Worm (Caenorhabditis elegans) whole organism, young adult: ENCODE measurements around the gene F55G1.6.

Source experiments
- B0019.2 ChIP-seq: fragments of 200-800 bp; sonication (Bioruptor generic); conservative IDR thresholded peaks from 2 replicates; pipeline ENCODE4 v1.3.6; 2022; ENCODE audit warnings: missing genetic modification reagents, missing genetic modification characterization, missing compliant biosample characterization
- B0035.1 ChIP-seq: sonication (generic microtip); optimal IDR thresholded peaks from 2 replicates; lab custom pipeline; 2016; ENCODE audit warnings: missing genetic modification characterization, mild to moderate bottlenecking, missing compliant biosample characterization, missing genotype, missing genetic modification reagents
- B0336.3 ChIP-seq: fragments of 200-800 bp; sonication (Bioruptor generic); IDR thresholded peaks from 2 replicates; pipeline ENCODE4 v1.3.6; 2022; ENCODE audit warnings: missing genetic modification characterization, missing compliant biosample characterization
- C06A6.2 ChIP-seq: fragments of 200-800 bp; sonication (Bioruptor generic); conservative IDR thresholded peaks from 2 replicates; pipeline ENCODE4 v1.3.6; 2022; ENCODE audit warnings: missing genetic modification characterization, missing compliant biosample characterization
- F33H1.4 ChIP-seq: fragments of 200-800 bp; sonication (Bioruptor generic); IDR thresholded peaks from 2 replicates; pipeline ENCODE4 v1.3.6; 2022; ENCODE audit warnings: missing genetic modification reagents, missing genetic modification characterization, missing compliant biosample characterization
- F49E8.2 ChIP-seq: sonication (generic microtip); optimal IDR thresholded peaks from 3 replicates; lab custom pipeline; 2017; ENCODE audit warnings: missing genetic modification characterization, mild to moderate bottlenecking, missing compliant biosample characterization, antibody characterized with exemption, moderate library complexity; ENCODE audit not compliant: insufficient read depth
- F52B5.7 ChIP-seq: sonication (generic microtip); optimal IDR thresholded peaks from 2 replicates; lab custom pipeline; 2016; ENCODE audit warnings: mild to moderate bottlenecking, missing genetic modification characterization, missing compliant biosample characterization
- F57C9.4 ChIP-seq: sonication (generic microtip); optimal IDR thresholded peaks from 2 replicates; lab custom pipeline; 2017; ENCODE audit warnings: mild to moderate bottlenecking, missing genetic modification characterization, missing compliant biosample characterization
- Y53G8AR.9 ChIP-seq: fragments of 200-800 bp; sonication (Bioruptor generic); conservative IDR thresholded peaks from 2 replicates; pipeline ENCODE4 v1.3.6; 2022; ENCODE audit warnings: missing genetic modification reagents, missing genetic modification characterization, missing compliant biosample characterization
- ZK185.1 ChIP-seq: sonication (generic microtip); optimal IDR thresholded peaks from 2 replicates; lab custom pipeline; 2016; ENCODE audit warnings: mild to moderate bottlenecking, missing genetic modification characterization, missing compliant biosample characterization; ENCODE audit not compliant: poor library complexity, severe bottlenecking
- ama-1 ChIP-seq, 3 experiments: fragments of 150-350 bp in 1 of 3; sonication (generic microtip) in 2 of 3; optimal IDR thresholded peaks; 2 replicates each; lab custom pipeline; 2014 to 2018; ENCODE audit warnings: missing biosample characterization in 2 of 3, missing genetic modification characterization in 2 of 3, missing genetic modification reagents in 2 of 3
- aptf-2 ChIP-seq: fragments of 200-800 bp; sonication (Bioruptor generic); conservative IDR thresholded peaks from 2 replicates; pipeline ENCODE4 v1.3.6; 2022; ENCODE audit warnings: missing genetic modification reagents, missing genetic modification characterization, missing compliant biosample characterization
- aptf-3 ChIP-seq: fragments of 200-800 bp; sonication (Bioruptor generic); IDR thresholded peaks from 2 replicates; pipeline ENCODE4 v1.3.6; 2022; ENCODE audit warnings: missing genetic modification characterization, missing compliant biosample characterization
- atf-7 ChIP-seq: sonication (generic microtip); optimal IDR thresholded peaks from 2 replicates; lab custom pipeline; 2017; ENCODE audit warnings: mild to moderate bottlenecking, missing genetic modification characterization, missing compliant biosample characterization
- bed-1 ChIP-seq: fragments of 200-800 bp; sonication (Bioruptor generic); IDR thresholded peaks from 2 replicates; pipeline ENCODE4 v1.3.6; 2022; ENCODE audit warnings: missing genetic modification reagents, missing genetic modification characterization, missing compliant biosample characterization
- ceh-27 ChIP-seq: fragments of 200-800 bp; sonication (Bioruptor generic); optimal IDR thresholded peaks from 2 replicates; lab custom pipeline; 2018; ENCODE audit warnings: mild to moderate bottlenecking, missing genetic modification characterization, moderate library complexity, missing compliant biosample characterization
- ceh-40 ChIP-seq: fragments of 200-800 bp; sonication (Bioruptor generic); IDR thresholded peaks from 2 replicates; pipeline ENCODE4 v1.3.6; 2022; ENCODE audit warnings: missing genetic modification characterization, missing compliant biosample characterization
- ceh-91 ChIP-seq: fragments of 200-800 bp; sonication (Bioruptor generic); IDR thresholded peaks from 2 replicates; pipeline ENCODE4 v1.3.6; 2022; ENCODE audit warnings: missing genetic modification reagents, missing genetic modification characterization, missing compliant biosample characterization
- chd-7 ChIP-seq: sonication (generic microtip); optimal IDR thresholded peaks from 2 replicates; lab custom pipeline; 2016; ENCODE audit warnings: mild to moderate bottlenecking, missing genetic modification characterization, moderate library complexity, missing compliant biosample characterization
- die-1 ChIP-seq: sonication (generic microtip); optimal IDR thresholded peaks from 2 replicates; lab custom pipeline; 2016; ENCODE audit warnings: missing genotype, mild to moderate bottlenecking, missing genetic modification characterization, missing compliant biosample characterization
- dpl-1 ChIP-seq: fragments of 150-350 bp; optimal IDR thresholded peaks from 2 replicates; lab custom pipeline; 2014; ENCODE audit warnings: missing biosample characterization, missing genetic modification reagents, missing genetic modification characterization
- fkh-3 ChIP-seq: sonication (generic microtip); optimal IDR thresholded peaks from 2 replicates; lab custom pipeline; 2016; ENCODE audit warnings: mild to moderate bottlenecking, missing genetic modification characterization, missing compliant biosample characterization
- hlh-26 ChIP-seq: fragments of 200-800 bp; sonication (Bioruptor generic); conservative IDR thresholded peaks from 2 replicates; pipeline ENCODE4 v1.3.6; 2022; ENCODE audit warnings: missing genetic modification reagents, missing genetic modification characterization, missing compliant biosample characterization
- hsf-1 ChIP-seq: fragments of 200-800 bp; sonication (Bioruptor generic); IDR thresholded peaks from 2 replicates; pipeline ENCODE4 v1.3.6; 2022; ENCODE audit warnings: missing genetic modification reagents, missing genetic modification characterization, missing compliant biosample characterization
- lag-1 ChIP-seq: fragments of 200-800 bp; sonication (Bioruptor generic); IDR thresholded peaks from 2 replicates; pipeline ENCODE4 v1.3.6; 2022; ENCODE audit warnings: missing genetic modification reagents, missing genetic modification characterization, missing compliant biosample characterization
- lin-26 ChIP-seq: fragments of 200-800 bp; sonication (Bioruptor generic); IDR thresholded peaks from 2 replicates; pipeline ENCODE4 v1.3.6; 2022; ENCODE audit warnings: missing genetic modification reagents, missing genetic modification characterization, missing compliant biosample characterization
- lin-35 ChIP-seq, 3 experiments: fragments of 150-350 bp in 2 of 3; sonication (generic microtip) in 1 of 3; optimal IDR thresholded peaks; 2 replicates each; lab custom pipeline; 2014 to 2018; ENCODE audit warnings: missing biosample characterization in 3 of 3, missing genetic modification characterization in 3 of 3, missing genetic modification reagents in 3 of 3
- lin-54 ChIP-seq: fragments of 200-800 bp; sonication (Bioruptor generic); optimal IDR thresholded peaks from 2 replicates; lab custom pipeline; 2018; ENCODE audit warnings: mild to moderate bottlenecking, missing genetic modification characterization, missing compliant biosample characterization
- lir-1 ChIP-seq: fragments of 200-800 bp; sonication (Bioruptor generic); conservative IDR thresholded peaks from 2 replicates; pipeline ENCODE4 v1.3.6; 2022; ENCODE audit warnings: missing genetic modification reagents, missing genetic modification characterization, missing compliant biosample characterization
- lsl-1 ChIP-seq: fragments of 200-800 bp; sonication (Bioruptor generic); optimal IDR thresholded peaks from 2 replicates; lab custom pipeline; 2018; ENCODE audit warnings: mild to moderate bottlenecking, missing genetic modification characterization, moderate library complexity, missing compliant biosample characterization
- madf-3 ChIP-seq: fragments of 200-800 bp; sonication (Bioruptor generic); IDR thresholded peaks from 2 replicates; pipeline ENCODE4 v1.3.6; 2022; ENCODE audit warnings: missing genetic modification reagents, missing genetic modification characterization, missing compliant biosample characterization
- madf-6 ChIP-seq: fragments of 200-800 bp; sonication (Bioruptor generic); IDR thresholded peaks from 2 replicates; pipeline ENCODE4 v1.3.6; 2022; ENCODE audit warnings: missing genetic modification reagents, missing genetic modification characterization, missing compliant biosample characterization
- madf-8 ChIP-seq: fragments of 200-800 bp; sonication (Bioruptor generic); conservative IDR thresholded peaks from 2 replicates; pipeline ENCODE4 v1.3.6; 2022; ENCODE audit warnings: missing genetic modification reagents, missing genetic modification characterization, missing compliant biosample characterization
- mcd-1 ChIP-seq: fragments of 200-800 bp; sonication (Bioruptor generic); IDR thresholded peaks from 2 replicates; pipeline ENCODE4 v1.3.6; 2022; ENCODE audit warnings: missing genetic modification reagents, missing genetic modification characterization, missing compliant biosample characterization
- mel-28 ChIP-seq: sonication (generic microtip); optimal IDR thresholded peaks from 2 replicates; lab custom pipeline; 2016; ENCODE audit warnings: borderline replicate concordance, mild to moderate bottlenecking, missing genetic modification characterization, missing compliant biosample characterization
- mes-4 ChIP-seq: sonication (generic microtip); optimal IDR thresholded peaks from 2 replicates; lab custom pipeline; 2016; ENCODE audit warnings: missing genotype, missing genetic modification characterization, missing compliant biosample characterization
- mxl-1 ChIP-seq: sonication (generic microtip); optimal IDR thresholded peaks from 2 replicates; lab custom pipeline; 2016; ENCODE audit warnings: missing genetic modification characterization, missing compliant biosample characterization
- nfya-1 ChIP-seq: sonication (generic microtip); optimal IDR thresholded peaks from 2 replicates; lab custom pipeline; 2017; ENCODE audit warnings: antibody characterized with exemption, missing compliant biosample characterization, missing genetic modification characterization, borderline replicate concordance; ENCODE audit not compliant: insufficient read depth
- nfya-2 ChIP-seq: fragments of 200-800 bp; sonication (Bioruptor generic); IDR thresholded peaks from 2 replicates; pipeline ENCODE4 v1.3.6; 2022; ENCODE audit warnings: missing genetic modification reagents, missing genetic modification characterization, missing compliant biosample characterization
- nfyb-1 ChIP-seq: fragments of 200-800 bp; sonication (Bioruptor generic); IDR thresholded peaks from 2 replicates; pipeline ENCODE4 v1.3.6; 2022; ENCODE audit warnings: missing genetic modification reagents, missing genetic modification characterization, missing compliant biosample characterization
- rcor-1 ChIP-seq: fragments of 200-800 bp; sonication (Bioruptor generic); IDR thresholded peaks from 2 replicates; pipeline ENCODE4 v1.3.6; 2022; ENCODE audit warnings: missing genetic modification reagents, missing genetic modification characterization, missing compliant biosample characterization
- sea-2 ChIP-seq: fragments of 200-800 bp; sonication (Bioruptor generic); IDR thresholded peaks from 2 replicates; pipeline ENCODE4 v1.3.6; 2022; ENCODE audit warnings: missing genetic modification characterization, missing compliant biosample characterization
- snpc-1.3 ChIP-seq: sonication (generic microtip); optimal IDR thresholded peaks from 2 replicates; lab custom pipeline; 2017; ENCODE audit warnings: missing genetic modification characterization, mild to moderate bottlenecking, missing compliant biosample characterization, antibody characterized with exemption, moderate library complexity, missing genotype, missing genetic modification reagents; ENCODE audit not compliant: insufficient read depth
- tbp1 ChIP-seq: fragments of 200-800 bp; sonication (Bioruptor generic); optimal IDR thresholded peaks from 2 replicates; lab custom pipeline; 2018; ENCODE audit warnings: mild to moderate bottlenecking, missing genetic modification characterization, missing compliant biosample characterization
- tbx-9 ChIP-seq: sonication (generic microtip); optimal IDR thresholded peaks from 2 replicates; lab custom pipeline; 2016; ENCODE audit warnings: borderline replicate concordance, missing genetic modification characterization, inconsistent platforms, missing compliant biosample characterization
- unc-130 ChIP-seq: sonication (generic microtip); optimal IDR thresholded peaks from 2 replicates; lab custom pipeline; 2016; ENCODE audit warnings: missing genetic modification reagents, missing genetic modification characterization, missing compliant biosample characterization
- zim-3 ChIP-seq: sonication (generic microtip); optimal IDR thresholded peaks from 2 replicates; lab custom pipeline; 2017; ENCODE audit warnings: mild to moderate bottlenecking, missing genetic modification characterization, moderate library complexity, missing compliant biosample characterization
- ztf-3 ChIP-seq: fragments of 200-800 bp; sonication (Bioruptor generic); optimal IDR thresholded peaks from 2 replicates; lab custom pipeline; 2018; ENCODE audit warnings: mild to moderate bottlenecking, missing genetic modification characterization, missing compliant biosample characterization

The F55G1.6 gene

ce11 chrIV:7477697-7478096 lies 4.4 kb downstream of the F55G1.6 start (continued):
- TF ChIP-seq madf-6 (GFP tag; lab: Robert Waterston, UW) (peak; percentile 99), lin-54 (GFP tag; lab: Kevin White, UChicago) (peak; percentile 85), aptf-2 (GFP tag; lab: Robert Waterston, UW) (no peak), ceh-40 (GFP tag; lab: Robert Waterston, UW) (no peak), B0019.2 (peak; percentile 88), F57C9.4 (tag; lab: Kevin White, UChicago) (no peak), ZK185.1 (no peak), mxl-1 (no peak), chd-7 (no peak), mes-4 (no peak), snpc-1.3 (peak; percentile 50), aptf-3 (GFP tag; lab: Robert Waterston, UW) (no peak), ceh-27 (GFP tag; lab: Kevin White, UChicago) (no peak), madf-8 (peak; percentile 95), unc-130 (GFP tag; lab: Kevin White, UChicago) (peak; percentile 79), ceh-91 (GFP tag; lab: Robert Waterston, UW) (peak; percentile 92), ztf-3 (GFP tag; lab: Kevin White, UChicago) (no peak), lsl-1 (GFP tag; lab: Kevin White, UChicago) (peak; percentile 98), nfya-2 (no peak), die-1 (no peak), F52B5.7 (tag; lab: Kevin White, UChicago) (no peak), hsf-1 (GFP tag; lab: Robert Waterston, UW) (peak; percentile 73; the same call in 1 of the 2 replicates), nfya-1 (no peak), atf-7 (tag; lab: Kevin White, UChicago) (no peak), mel-28 (tag; lab: Kevin White, UChicago) (no peak), mcd-1 (GFP tag; lab: Robert Waterston, UW) (peak; percentile 54; the same call in 1 of the 2 replicates), B0336.3 (GFP tag; lab: Robert Waterston, UW) (0 out of 2 replicates have a peak, but pooled peaks have one; percentile 17), ama-1 (optimal IDR thresholded peaks at IDR 0.05; lab: Kevin White, UChicago) (no peak), ama-1 (GFP tag; optimal IDR thresholded peaks at IDR 0.05; lab: Kevin White, UChicago) (no peak), C06A6.2 (no peak), bed-1 (GFP tag; lab: Robert Waterston, UW) (no peak), rcor-1 (GFP tag; lab: Robert Waterston, UW) (peak; percentile 80), lir-1 (peak; percentile 48; the same call in 1 of the 2 replicates), nfyb-1 (GFP tag; lab: Robert Waterston, UW) (no peak), B0035.1 (tag; lab: Kevin White, UChicago) (no peak), hlh-26 (GFP tag; lab: Robert Waterston, UW) (no peak), zim-3 (no peak), F33H1.4 (peak; percentile 98), lin-26 (GFP tag; lab: Robert Waterston, UW) (no peak), tbx-9 (tag; lab: Kevin White, UChicago) (no peak), madf-3 (GFP tag; lab: Robert Waterston, UW) (peak; percentile 89), lin-35 (GFP tag; optimal IDR thresholded peaks at IDR 0.05; lab: Kevin White, UChicago) (peak in 2 of 3 experiments; percentile 25 to 64), dpl-1 (GFP tag; lab: Kevin White, UChicago) (peak; percentile 98), fkh-3 (tag; lab: Kevin White, UChicago) (no peak), sea-2 (GFP tag; lab: Robert Waterston, UW) (no peak), Y53G8AR.9 (GFP tag; lab: Robert Waterston, UW) (0 out of 2 replicates have a peak, but pooled peaks have one; percentile 42), lag-1 (GFP tag; lab: Robert Waterston, UW) (no peak), F49E8.2 (tag; lab: Kevin White, UChicago) (peak; percentile 84), tbp1 (GFP tag; lab: Kevin White, UChicago) (peak; percentile 69)
